Worm (Caenorhabditis elegans) whole organism, L4 larva: ENCODE results near the gene szy-2.

Source experiments
- F10B5.3 ChIP-seq: sonication (generic microtip); optimal IDR thresholded peaks from 2 replicates; lab custom pipeline; 2016; ENCODE audit warnings: mild to moderate bottlenecking, missing genetic modification characterization, missing compliant biosample characterization
- F44E2.7 ChIP-seq: fragments of 200-800 bp; sonication (Bioruptor generic); IDR thresholded peaks from 2 replicates; pipeline ENCODE4 v2.1.2; 2022; ENCODE audit warnings: missing genetic modification characterization, missing compliant biosample characterization
- F49E8.2 ChIP-seq: sonication (generic microtip); optimal IDR thresholded peaks from 2 replicates; lab custom pipeline; 2016; ENCODE audit warnings: missing compliant biosample characterization, mild to moderate bottlenecking, missing genetic modification characterization, borderline replicate concordance
- T26A8.4 ChIP-seq: fragments of 200-800 bp; sonication (Bioruptor generic); IDR thresholded peaks from 2 replicates; pipeline ENCODE4 v1.3.6; 2022; ENCODE audit warnings: missing genetic modification characterization, missing compliant biosample characterization
- Y105C5A.15 ChIP-seq: fragments of 200-800 bp; sonication (Bioruptor generic); IDR thresholded peaks from 2 replicates; pipeline ENCODE4 v1.3.6; 2022; ENCODE audit warnings: missing genetic modification characterization, missing compliant biosample characterization
- Y75B8A.6 ChIP-seq: fragments of 200-800 bp; sonication (Bioruptor generic); IDR thresholded peaks from 2 replicates; pipeline ENCODE4 v1.3.6; 2022; ENCODE audit warnings: missing genetic modification reagents, missing genetic modification characterization, missing compliant biosample characterization
- ZK546.5 ChIP-seq, 2 experiments: sonication (generic microtip); optimal IDR thresholded peaks; 2 replicates each; lab custom pipeline; 2017; ENCODE audit warnings: missing biosample characterization in 2 of 2, missing genetic modification characterization in 2 of 2
- aha-1 ChIP-seq: fragments of 150-350 bp; peaks from one replicate; lab custom pipeline; 2014; ENCODE audit warnings: missing biosample characterization, missing genetic modification characterization
- aly-2 ChIP-seq: sonication (generic microtip); optimal IDR thresholded peaks from 2 replicates; lab custom pipeline; 2018; ENCODE audit warnings: missing biosample characterization, missing genetic modification characterization
- ama-1 ChIP-seq: fragments of 150-350 bp; optimal IDR thresholded peaks from 2 replicates; lab custom pipeline; 2014; ENCODE audit warnings: inconsistent platforms, mixed read lengths
- ceh-20 ChIP-seq: fragments of 200-800 bp; sonication (Bioruptor generic); IDR thresholded peaks from 2 replicates; pipeline ENCODE4 v1.3.6; 2022; ENCODE audit warnings: missing genetic modification reagents, missing genetic modification characterization, missing compliant biosample characterization
- ceh-62 ChIP-seq: sonication (generic microtip); optimal IDR thresholded peaks from 2 replicates; lab custom pipeline; 2017; ENCODE audit warnings: missing biosample characterization, missing genetic modification characterization
- ceh-82 ChIP-seq: sonication (generic microtip); optimal IDR thresholded peaks from 2 replicates; lab custom pipeline; 2017; ENCODE audit warnings: missing biosample characterization, missing genetic modification characterization
- daf-12 ChIP-seq: fragments of 150-350 bp; optimal IDR thresholded peaks from 2 replicates; lab custom pipeline; 2014; ENCODE audit warnings: missing biosample characterization, missing genetic modification reagents, missing genetic modification characterization
- daf-19 ChIP-seq: fragments of 200-800 bp; sonication (Bioruptor generic); conservative IDR thresholded peaks from 2 replicates; pipeline ENCODE4 v1.3.6; 2022; ENCODE audit warnings: missing genetic modification characterization, missing compliant biosample characterization
- daf-8 ChIP-seq: fragments of 200-800 bp; sonication (Bioruptor generic); IDR thresholded peaks from 2 replicates; pipeline ENCODE4 v1.3.6; 2022; ENCODE audit warnings: missing genetic modification characterization, missing compliant biosample characterization
- dmd-8 ChIP-seq: fragments of 200-800 bp; sonication (Bioruptor generic); IDR thresholded peaks from 2 replicates; pipeline ENCODE4 v1.3.6; 2022; ENCODE audit warnings: missing genetic modification characterization, missing compliant biosample characterization
- dmd-9 ChIP-seq: fragments of 200-800 bp; sonication (Bioruptor generic); IDR thresholded peaks from 2 replicates; pipeline ENCODE4 v1.3.6; 2022; ENCODE audit warnings: missing genetic modification reagents, missing genetic modification characterization, missing compliant biosample characterization
- dpl-1 ChIP-seq: fragments of 150-350 bp; optimal IDR thresholded peaks from 2 replicates; lab custom pipeline; 2014; ENCODE audit warnings: missing biosample characterization, missing genetic modification reagents, missing genetic modification characterization
- egl-27 ChIP-seq: sonication (generic microtip); optimal IDR thresholded peaks from 3 replicates; lab custom pipeline; 2017; ENCODE audit warnings: missing biosample characterization, missing genetic modification reagents, missing genetic modification characterization
- fkh-10 ChIP-seq: fragments of 150-350 bp; optimal IDR thresholded peaks from 2 replicates; lab custom pipeline; 2014; ENCODE audit warnings: missing biosample characterization, missing genetic modification reagents, missing genetic modification characterization
- hlh-11 ChIP-seq: fragments of 200-800 bp; sonication (Bioruptor generic); optimal IDR thresholded peaks from 2 replicates; lab custom pipeline; 2018; ENCODE audit warnings: mild to moderate bottlenecking, missing genetic modification characterization, missing compliant biosample characterization
- hlh-30 ChIP-seq: sonication (generic microtip); optimal IDR thresholded peaks from 2 replicates; lab custom pipeline; 2017; ENCODE audit warnings: antibody characterized with exemption, mild to moderate bottlenecking, missing genetic modification characterization, missing compliant biosample characterization; ENCODE audit not compliant: insufficient read depth
- lin-15B ChIP-seq: fragments of 150-350 bp; sonication (generic microtip); optimal IDR thresholded peaks from 3 replicates; lab custom pipeline; 2014; ENCODE audit warnings: missing biosample characterization, missing genetic modification characterization
- lin-29 ChIP-seq: fragments of 200-800 bp; sonication (Bioruptor generic); IDR thresholded peaks from 2 replicates; pipeline ENCODE4 v1.3.6; 2022; ENCODE audit warnings: missing genetic modification reagents, missing genetic modification characterization, missing compliant biosample characterization
- lin-39 ChIP-seq: fragments of 150-350 bp; optimal IDR thresholded peaks from 2 replicates; lab custom pipeline; 2014; ENCODE audit warnings: missing biosample characterization, missing genetic modification reagents, missing genetic modification characterization
- lsy-2 ChIP-seq, 2 experiments: fragments of 150-350 bp in 1 of 2; sonication (generic microtip) in 1 of 2; optimal IDR thresholded peaks; 2 replicates each; lab custom pipeline; 2014 to 2017; ENCODE audit warnings: missing biosample characterization in 2 of 2, missing genetic modification characterization in 2 of 2
- madf-5 ChIP-seq, 2 experiments: fragments of 200-800 bp; sonication (Bioruptor generic); IDR thresholded peaks; 2 replicates each; pipeline ENCODE4 v1.3.6; 2022; ENCODE audit warnings: missing compliant biosample characterization in 2 of 2, missing genetic modification characterization in 2 of 2
- mep-1 ChIP-seq: fragments of 150-350 bp; sonication (generic microtip); optimal IDR thresholded peaks from 3 replicates; lab custom pipeline; 2014; ENCODE audit warnings: missing biosample characterization, missing genetic modification characterization
- mes-2 ChIP-seq: sonication (generic microtip); optimal IDR thresholded peaks from 2 replicates; lab custom pipeline; 2016; ENCODE audit warnings: missing genotype, mild to moderate bottlenecking, missing genetic modification characterization, missing compliant biosample characterization; ENCODE audit not compliant: poor library complexity, severe bottlenecking
- mxl-2 ChIP-seq: fragments of 200-800 bp; sonication (Bioruptor generic); conservative IDR thresholded peaks from 2 replicates; pipeline ENCODE4 v1.3.6; 2022; ENCODE audit warnings: missing genetic modification reagents, missing genetic modification characterization, missing compliant biosample characterization
- nhr-10 ChIP-seq: fragments of 150-350 bp; optimal IDR thresholded peaks from 2 replicates; lab custom pipeline; 2014; ENCODE audit warnings: missing biosample characterization, missing genetic modification characterization
- nhr-102 ChIP-seq: sonication (generic microtip); optimal IDR thresholded peaks from 2 replicates; lab custom pipeline; 2016; ENCODE audit warnings: mild to moderate bottlenecking, missing genetic modification characterization, moderate library complexity, missing compliant biosample characterization
- nhr-11 ChIP-seq: fragments of 150-350 bp; optimal IDR thresholded peaks from 2 replicates; lab custom pipeline; 2014; ENCODE audit warnings: missing biosample characterization, missing genetic modification characterization
- nhr-111 ChIP-seq: fragments of 200-800 bp; sonication (Bioruptor generic); optimal IDR thresholded peaks from 2 replicates; lab custom pipeline; 2018; ENCODE audit warnings: mild to moderate bottlenecking, missing genetic modification characterization, missing compliant biosample characterization
- nhr-25 ChIP-seq: sonication (generic microtip); optimal IDR thresholded peaks from 2 replicates; lab custom pipeline; 2017; ENCODE audit warnings: missing genetic modification characterization, mild to moderate bottlenecking, missing compliant biosample characterization, antibody characterized with exemption, moderate library complexity, borderline replicate concordance; ENCODE audit not compliant: insufficient read depth
- nhr-28 ChIP-seq: fragments of 150-350 bp; optimal IDR thresholded peaks from 2 replicates; lab custom pipeline; 2014; ENCODE audit warnings: missing biosample characterization, missing genetic modification characterization
- nhr-42 ChIP-seq: fragments of 200-800 bp; sonication (Bioruptor generic); IDR thresholded peaks from 2 replicates; pipeline ENCODE4 v1.3.6; 2022; ENCODE audit warnings: missing genetic modification characterization, missing compliant biosample characterization
- nhr-77 ChIP-seq: fragments of 150-350 bp; optimal IDR thresholded peaks from 2 replicates; lab custom pipeline; 2014; ENCODE audit warnings: missing biosample characterization, missing genetic modification characterization
- saeg-2 ChIP-seq: fragments of 200-800 bp; sonication (Bioruptor generic); IDR thresholded peaks from 2 replicates; pipeline ENCODE4 v1.3.6; 2022; ENCODE audit warnings: missing genetic modification reagents, missing genetic modification characterization, missing compliant biosample characterization
- snpc-1.2 ChIP-seq: fragments of 200-800 bp; sonication (Bioruptor generic); IDR thresholded peaks from 2 replicates; pipeline ENCODE4 v1.3.6; 2022; ENCODE audit warnings: missing genetic modification reagents, missing genetic modification characterization, missing compliant biosample characterization
- spr-1 ChIP-seq: sonication (generic microtip); optimal IDR thresholded peaks from 2 replicates; lab custom pipeline; 2016; ENCODE audit warnings: mild to moderate bottlenecking, missing genetic modification characterization, missing compliant biosample characterization
- tag-97 ChIP-seq: fragments of 200-800 bp; sonication (Bioruptor generic); IDR thresholded peaks from 2 replicates; pipeline ENCODE4 v1.3.6; 2022; ENCODE audit warnings: missing genetic modification characterization, missing compliant biosample characterization
- unc-62 ChIP-seq, 3 experiments: fragments of 150-350 bp in 1 of 3; sonication (generic microtip); optimal IDR thresholded peaks in 2 of 3; peaks in 1 of 3; 1 replicate in 1 of 3; 2 replicates in 2 of 3; lab custom pipeline; 2014 to 2017; ENCODE audit warnings: missing biosample characterization in 3 of 3, missing genetic modification characterization in 3 of 3, missing genetic modification reagents in 3 of 3, missing genotype in 1 of 3
- vab-7 ChIP-seq: fragments of 200-800 bp; sonication (Bioruptor generic); IDR thresholded peaks from 2 replicates; pipeline ENCODE4 v1.3.6; 2022; ENCODE audit warnings: missing genetic modification reagents, missing genetic modification characterization, missing compliant biosample characterization
- zfp-2 ChIP-seq: sonication (generic microtip); optimal IDR thresholded peaks from 2 replicates; lab custom pipeline; 2016; ENCODE audit warnings: mild to moderate bottlenecking, missing genetic modification characterization, missing compliant biosample characterization
- zip-11 ChIP-seq: fragments of 200-800 bp; sonication (Bioruptor generic); IDR thresholded peaks from 2 replicates; pipeline ENCODE4 v1.3.6; 2022; ENCODE audit warnings: missing genetic modification characterization, missing compliant biosample characterization
- ztf-11 ChIP-seq: fragments of 150-350 bp; optimal IDR thresholded peaks from 2 replicates; lab custom pipeline; 2014; ENCODE audit warnings: missing biosample characterization, missing genetic modification characterization

The szy-2 gene

ce11 chrIII:5375001-5375532 lies 4.0 kb upstream of the szy-2 start (continued):
- no peak for TF ChIP-seq nhr-111
- TF ChIP-seq ama-1 = no peak
- TF ChIP-seq hlh-11 (tag; lab: Kevin White, UChicago) = no peak
- peak in 1 of 2 experiments; percentile 42 for TF ChIP-seq lsy-2 (tag; optimal IDR thresholded peaks at IDR 0.05; lab: Kevin White, UChicago)
- no peak for TF ChIP-seq nhr-77 (tag; lab: Kevin White, UChicago)
- TF ChIP-seq nhr-25 (tag; lab: Kevin White, UChicago) = no peak
- no peak for TF ChIP-seq vab-7

- TF ChIP-seq aly-2 (no peak), F49E8.2 (tag; lab: Kevin White, UChicago) (no peak), saeg-2 (no peak), hlh-30 (tag; lab: Kevin White, UChicago) (peak; percentile 57), nhr-11 (tag; lab: Kevin White, UChicago) (no peak), zfp-2 (tag; lab: Kevin White, UChicago) (no peak), hlh-11 (tag; lab: Kevin White, UChicago) (peak; percentile 3), fkh-10 (GFP tag; lab: Kevin White, UChicago) (peak; percentile 88), ama-1 (no peak), nhr-28 (peak; percentile 34), ceh-62 (no peak), nhr-102 (tag; lab: Kevin White, UChicago) (no peak), dmd-8 (GFP tag; lab: Robert Waterston, UW) (no peak)
These were observed 2.6 kb upstream of the szy-2 start for ce11 chrIII:5373715-5374114.

DNA sequence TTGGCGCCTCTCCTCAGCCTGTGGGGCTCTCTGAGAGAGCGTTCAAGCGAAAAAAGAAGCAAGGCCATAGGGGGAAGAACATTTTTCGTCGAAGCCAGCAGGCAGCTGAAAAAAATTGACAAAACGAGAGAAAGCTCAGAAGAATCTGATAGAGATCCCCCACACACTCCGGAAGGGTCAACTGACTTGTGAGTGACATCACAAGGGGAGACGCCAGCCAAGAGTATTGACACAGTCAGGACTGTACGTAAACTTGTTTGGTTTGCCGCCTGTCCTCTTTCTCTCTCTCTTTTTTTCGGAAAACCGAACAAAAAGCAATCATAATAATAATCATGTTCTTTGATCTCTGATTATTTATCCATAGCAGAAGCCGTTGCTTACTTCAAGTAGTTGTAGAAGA lies 1.8 kb upstream of the szy-2 start:
- TF ChIP-seq snpc-1.2 (no peak), nhr-102 (tag; lab: Kevin White, UChicago) (no peak), ztf-11 (tag; lab: Kevin White, UChicago) (no peak), spr-1 (tag; lab: Kevin White, UChicago) (no peak), ceh-20 (GFP tag; lab: Robert Waterston, UW) (no peak), daf-8 (GFP tag; lab: Robert Waterston, UW) (no peak), daf-12 (tag; lab: Kevin White, UChicago) (no peak), daf-19 (no peak), mes-2 (no peak), zfp-2 (tag; lab: Kevin White, UChicago) (no peak), Y75B8A.6 (no peak), hlh-30 (tag; lab: Kevin White, UChicago) (peak; percentile 84), F10B5.3 (tag; lab: Kevin White, UChicago) (no peak), aha-1 (tag; lab: Kevin White, UChicago) (peak; percentile 58), F44E2.7 (GFP tag; lab: Robert Waterston, UW) (no peak), ceh-82 (no peak), tag-97 (no peak), T26A8.4 (GFP tag; lab: Robert Waterston, UW) (no peak), zip-11 (GFP tag; lab: Robert Waterston, UW) (no peak), lin-15B (no peak), unc-62 (GFP tag; optimal IDR thresholded peaks at IDR 0.05 in 1 of 2; lab: Kevin White, UChicago) (peak in 1 of 2 experiments; percentile 52), unc-62 (tag; optimal IDR thresholded peaks at IDR 0.05; lab: Kevin White, UChicago) (no peak), ama-1 (no peak), lin-39 (tag; lab: Kevin White, UChicago) (no peak), nhr-10 (tag; lab: Kevin White, UChicago) (no peak), dpl-1 (no peak), mxl-2 (no peak), egl-27 (tag; lab: Kevin White, UChicago) (no peak), ZK546.5 (tag; optimal IDR thresholded peaks at IDR 0.05; lab: Kevin White, UChicago) (no peak), madf-5 (GFP tag; IDR thresholded peaks at IDR 0.05; lab: Robert Waterston, UW) (no peak), nhr-11 (tag; lab: Kevin White, UChicago) (no peak), mep-1 (tag; lab: Kevin White, UChicago) (peak; percentile 43), dmd-9 (GFP tag; lab: Robert Waterston, UW) (no peak), Y105C5A.15 (GFP tag; lab: Robert Waterston, UW) (no peak), dmd-8 (GFP tag; lab: Robert Waterston, UW) (no peak), hlh-11 (tag; lab: Kevin White, UChicago) (peak; percentile 66), nhr-42 (GFP tag; lab: Robert Waterston, UW) (no peak), lin-29 (GFP tag; lab: Robert Waterston, UW) (no peak)
